Fruit fly (Drosophila melanogaster) whole organism: Measurements from ENCODE around the gene CG43799.

Experiments used
- CG8478 ChIP-seq: fragments of >200 bp; optimal IDR thresholded peaks from 2 replicates; lab custom pipeline; 2018; ENCODE audit warnings: inconsistent platforms
- Dll ChIP-seq: fragments of >200 bp; optimal IDR thresholded peaks from 2 replicates; lab custom pipeline; 2017
- EcR ChIP-seq, 2 experiments: fragments of >200 bp; optimal IDR thresholded peaks; 2 replicates each; lab custom pipeline; 2017; ENCODE audit warnings: missing biosample characterization in 2 of 2, missing genetic modification characterization in 2 of 2, missing genetic modification reagents in 2 of 2
- pan ChIP-seq: fragments of >200 bp; optimal IDR thresholded peaks from 2 replicates; lab custom pipeline; 2017
- psq ChIP-seq: fragments of >200 bp; optimal IDR thresholded peaks from 2 replicates; lab custom pipeline; 2017
- usp ChIP-seq: fragments of >200 bp; optimal IDR thresholded peaks from 2 replicates; lab custom pipeline; 2017; ENCODE audit warnings: missing biosample characterization, missing genetic modification characterization, mixed read lengths

- TF ChIP-seq psq (no peak), usp (no peak), EcR (GFP tag; optimal IDR thresholded peaks at IDR 0.05; lab: Kevin White, UChicago) (no peak), pan (lab: Kevin White, UChicago) (no peak), Dll (no peak), CG8478 (no peak)
Observed at dm6 chr2L:7214885-7215284, 12.6 kb upstream of the CG43799 start.
